Worm (Caenorhabditis elegans) whole organism, late embryonic: Measurements from ENCODE around the gene sptl-3.

Source experiments
- C38D4.7 ChIP-seq: fragments of 200-800 bp; sonication (Bioruptor generic); optimal IDR thresholded peaks from 2 replicates; lab custom pipeline; 2018; ENCODE audit warnings: mild to moderate bottlenecking, missing genetic modification characterization, moderate library complexity, missing compliant biosample characterization
- Y22D7AL.16 ChIP-seq: sonication (generic microtip); optimal IDR thresholded peaks from 2 replicates; lab custom pipeline; 2016; ENCODE audit warnings: missing genetic modification characterization, missing compliant biosample characterization
- ama-1 ChIP-seq: fragments of 150-350 bp; optimal IDR thresholded peaks from 2 replicates; lab custom pipeline; 2014
- ceh-9 ChIP-seq: sonication (generic microtip); optimal IDR thresholded peaks from 2 replicates; lab custom pipeline; 2016; ENCODE audit warnings: mild to moderate bottlenecking, missing genetic modification characterization, inconsistent platforms, missing compliant biosample characterization
- hlh-30 ChIP-seq: sonication (generic microtip); optimal IDR thresholded peaks from 2 replicates; lab custom pipeline; 2017; ENCODE audit warnings: antibody characterized with exemption, missing genetic modification characterization, missing compliant biosample characterization; ENCODE audit not compliant: insufficient read depth
- lin-11 ChIP-seq: fragments of 200-800 bp; sonication (Bioruptor generic); optimal IDR thresholded peaks from 2 replicates; lab custom pipeline; 2018; ENCODE audit warnings: mild to moderate bottlenecking, missing genetic modification characterization, missing compliant biosample characterization
- pha-2 ChIP-seq: sonication (generic microtip); optimal IDR thresholded peaks from 2 replicates; lab custom pipeline; 2017; ENCODE audit warnings: mild to moderate bottlenecking, missing genetic modification characterization, missing compliant biosample characterization
- tbx-2 ChIP-seq: sonication (generic microtip); optimal IDR thresholded peaks from 2 replicates; lab custom pipeline; 2016; ENCODE audit warnings: missing genetic modification characterization, missing compliant biosample characterization
- unc-86 ChIP-seq: sonication (generic microtip); optimal IDR thresholded peaks from 2 replicates; lab custom pipeline; 2016; ENCODE audit warnings: missing genetic modification characterization, missing compliant biosample characterization

ce11 chrV:13879241-13879640 is 13.9 kb upstream of the sptl-3 start, which contains the start of gene lbp-7:
- TF ChIP-seq ama-1 (lab: Kevin White, UChicago) = no peak
- TF ChIP-seq pha-2 (tag; lab: Kevin White, UChicago) = no peak
- TF ChIP-seq ceh-9 (tag; lab: Kevin White, UChicago) = no peak
- no peak for TF ChIP-seq tbx-2 (tag; lab: Kevin White, UChicago)
- no peak for TF ChIP-seq C38D4.7 (GFP tag; lab: Kevin White, UChicago)
- TF ChIP-seq lin-11 (tag; lab: Kevin White, UChicago) = no peak
- no peak for TF ChIP-seq hlh-30 (tag; lab: Kevin White, UChicago)
- TF ChIP-seq Y22D7AL.16 (tag; lab: Kevin White, UChicago) = no peak
- no peak for TF ChIP-seq unc-86
